Worm (Caenorhabditis elegans): ENCODE data around the gene R10E4.11.

ce11 chrIII:4278203-4278602 lies 22.6 kb downstream of the R10E4.11 start:
- TF ChIP-seq W03F9.2 (tag; optimal IDR thresholded peaks at IDR 0.05) (no peak), dao-5 (tag; optimal IDR thresholded peaks at IDR 0.05) (no peak)

Measured in whole organism, L4/young adult.